Fruit fly (Drosophila melanogaster) whole organism, embryonic: ENCODE data around the gene Rilpl.

ENCODE experiments used
- Ada2b ChIP-seq: fragments of 200-800 bp; sonication (Bioruptor generic); IDR thresholded peaks from 2 replicates; pipeline ENCODE4 v1.3.6; 2022; ENCODE audit warnings: missing biosample characterization, missing genetic modification characterization
- Awh ChIP-seq: fragments of 200-800 bp; sonication (Bioruptor generic); IDR thresholded peaks from 2 replicates; pipeline ENCODE4, ENCODE4 v1.3.6; 2022; ENCODE audit warnings: missing biosample characterization, missing genetic modification characterization
- C15 ChIP-seq: fragments of 200-800 bp; sonication (Bioruptor generic); IDR thresholded peaks from 3 replicates; pipeline ENCODE4 v1.3.6; 2022; ENCODE audit warnings: missing biosample characterization, missing genetic modification characterization
- CG10462 ChIP-seq: fragments of 200-800 bp; sonication (Bioruptor generic); optimal IDR thresholded peaks from 2 replicates; lab custom pipeline; 2016; ENCODE audit warnings: missing biosample characterization, missing genetic modification characterization
- CG11723 ChIP-seq: fragments of 200-800 bp; sonication (Bioruptor generic); optimal IDR thresholded peaks from 2 replicates; lab custom pipeline; 2017; ENCODE audit warnings: missing biosample characterization, mild to moderate bottlenecking, missing genetic modification characterization
- CG12104 ChIP-seq: fragments of 200-800 bp; sonication (Bioruptor generic); optimal IDR thresholded peaks from 3 replicates; lab custom pipeline; 2016; ENCODE audit warnings: missing biosample characterization, missing genetic modification characterization
- CG13287 ChIP-seq: fragments of 200-800 bp; sonication (Bioruptor generic); IDR thresholded peaks from 2 replicates; pipeline ENCODE4 v1.3.6; 2022; ENCODE audit warnings: missing biosample characterization, missing genetic modification characterization; ENCODE audit not compliant: partially characterized antibody
- CG14441 ChIP-seq: fragments of 200-800 bp; sonication (Bioruptor generic); IDR thresholded peaks from 2 replicates; pipeline ENCODE4 v1.3.6; 2022; ENCODE audit warnings: missing biosample characterization, missing genetic modification characterization
- CG17186 ChIP-seq: fragments of 200-800 bp; sonication (Bioruptor generic); optimal IDR thresholded peaks from 3 replicates; lab custom pipeline; 2017; ENCODE audit warnings: missing biosample characterization, missing genetic modification reagents, missing genetic modification characterization
- CG2129 ChIP-seq: fragments of 200-800 bp; sonication (Bioruptor generic); IDR thresholded peaks from 2 replicates; pipeline ENCODE4 v1.3.6; 2022; ENCODE audit warnings: missing biosample characterization, missing genetic modification characterization; ENCODE audit not compliant: partially characterized antibody
- CG2199 ChIP-seq: fragments of 200-800 bp; sonication (Bioruptor generic); IDR thresholded peaks from 3 replicates; pipeline ENCODE4 v1.3.6; 2022; ENCODE audit warnings: missing biosample characterization, missing genetic modification characterization
- CG31388 ChIP-seq: fragments of 200-800 bp; sonication (Bioruptor generic); optimal IDR thresholded peaks from 2 replicates; lab custom pipeline; 2016; ENCODE audit warnings: missing biosample characterization, missing genetic modification characterization
- CG3407 ChIP-seq: fragments of 200-800 bp; sonication (Bioruptor generic); optimal IDR thresholded peaks from 2 replicates; lab custom pipeline; 2018; ENCODE audit warnings: missing biosample characterization, mild to moderate bottlenecking, missing genetic modification characterization
- CG42726 ChIP-seq: fragments of 200-800 bp; sonication (Bioruptor generic); IDR thresholded peaks from 2 replicates; pipeline ENCODE4 v1.3.6; 2022; ENCODE audit warnings: missing biosample characterization, missing genetic modification characterization; ENCODE audit not compliant: partially characterized antibody
- CG4820 ChIP-seq: fragments of 200-800 bp; sonication (Bioruptor generic); optimal IDR thresholded peaks from 3 replicates; lab custom pipeline; 2016; ENCODE audit warnings: missing biosample characterization, missing genetic modification characterization
- CG6254 ChIP-seq: fragments of 200-800 bp; sonication (Bioruptor generic); optimal IDR thresholded peaks from 3 replicates; lab custom pipeline; 2017; ENCODE audit warnings: mild to moderate bottlenecking, missing biosample characterization, missing genetic modification reagents, missing genetic modification characterization
- CG6654 ChIP-seq: fragments of 200-800 bp; sonication (Bioruptor generic); optimal IDR thresholded peaks from 2 replicates; lab custom pipeline; 2017; ENCODE audit warnings: missing biosample characterization, mild to moderate bottlenecking, missing genetic modification characterization
- CG6813 ChIP-seq: fragments of 200-800 bp; sonication (Bioruptor generic); optimal IDR thresholded peaks from 2 replicates; lab custom pipeline; 2017; ENCODE audit warnings: missing biosample characterization, missing genetic modification characterization, mild to moderate bottlenecking, moderate library complexity, missing genetic modification reagents
- CG8478 ChIP-seq: fragments of >200 bp; optimal IDR thresholded peaks from 2 replicates; lab custom pipeline; 2018
- Dll ChIP-seq: fragments of 200-800 bp; sonication (Bioruptor generic); IDR thresholded peaks from 4 replicates; pipeline ENCODE4 v1.3.6; 2022; ENCODE audit warnings: missing biosample characterization, missing genetic modification characterization; ENCODE audit not compliant: partially characterized antibody
- HHEX ChIP-seq: fragments of 200-800 bp; sonication (Bioruptor generic); optimal IDR thresholded peaks from 3 replicates; lab custom pipeline; 2017; ENCODE audit warnings: missing biosample characterization, mild to moderate bottlenecking, missing genetic modification characterization, missing genetic modification reagents
- Hr3 ChIP-seq: fragments of 200-800 bp; sonication (Bioruptor generic); optimal IDR thresholded peaks from 3 replicates; lab custom pipeline; 2016; ENCODE audit warnings: missing biosample characterization, missing genetic modification characterization
- Jarid2 ChIP-seq: fragments of 200-800 bp; sonication (Bioruptor generic); optimal IDR thresholded peaks from 3 replicates; lab custom pipeline; 2017; ENCODE audit warnings: mild to moderate bottlenecking, missing biosample characterization, missing genetic modification reagents, missing genetic modification characterization
- MESR4 ChIP-seq: fragments of 200-800 bp; sonication (Bioruptor generic); optimal IDR thresholded peaks from 2 replicates; lab custom pipeline; 2018; ENCODE audit warnings: missing biosample characterization, mild to moderate bottlenecking, missing genetic modification characterization, moderate library complexity
- Meics ChIP-seq: fragments of 200-800 bp; sonication (Bioruptor generic); optimal IDR thresholded peaks from 2 replicates; lab custom pipeline; 2017; ENCODE audit warnings: missing biosample characterization, mild to moderate bottlenecking, missing genetic modification characterization
- NC2β ChIP-seq: fragments of 200-800 bp; sonication (Bioruptor generic); optimal IDR thresholded peaks from 2 replicates; lab custom pipeline; 2016; ENCODE audit warnings: missing biosample characterization, missing genetic modification characterization
- NfI ChIP-seq: fragments of 200-800 bp; sonication (Bioruptor generic); optimal IDR thresholded peaks from 3 replicates; lab custom pipeline; 2018; ENCODE audit warnings: missing biosample characterization, mild to moderate bottlenecking, missing genetic modification characterization, moderate library complexity
- Opbp ChIP-seq: fragments of 200-800 bp; sonication (Bioruptor generic); IDR thresholded peaks from 3 replicates; pipeline ENCODE4 v1.3.6; 2022; ENCODE audit warnings: missing biosample characterization, missing genetic modification characterization; ENCODE audit not compliant: partially characterized antibody
- Spps ChIP-seq: fragments of 200-800 bp; sonication (Bioruptor generic); optimal IDR thresholded peaks from 2 replicates; lab custom pipeline; 2018; ENCODE audit warnings: missing biosample characterization, mild to moderate bottlenecking, missing genetic modification characterization
- Usf ChIP-seq: fragments of 200-800 bp; sonication (Bioruptor generic); optimal IDR thresholded peaks from 2 replicates; lab custom pipeline; 2017; ENCODE audit warnings: missing genotype, missing biosample characterization, missing genetic modification characterization
- al ChIP-seq: fragments of 200-800 bp; sonication (Bioruptor generic); IDR thresholded peaks from 2 replicates; pipeline ENCODE4 v1.3.6; 2022; ENCODE audit warnings: missing biosample characterization, missing genetic modification characterization
- amos ChIP-seq: fragments of 200-800 bp; sonication (Bioruptor generic); IDR thresholded peaks from 2 replicates; pipeline ENCODE4 v1.3.6; 2022; ENCODE audit warnings: missing biosample characterization, missing genetic modification characterization; ENCODE audit not compliant: partially characterized antibody
- az2 ChIP-seq: fragments of 200-800 bp; sonication (Bioruptor generic); optimal IDR thresholded peaks from 3 replicates; lab custom pipeline; 2016; ENCODE audit warnings: missing biosample characterization, missing genetic modification characterization
- cad ChIP-seq: fragments of >200 bp; optimal IDR thresholded peaks from 2 replicates; lab custom pipeline; 2017; ENCODE audit warnings: missing biosample characterization, missing genetic modification characterization
- caup ChIP-seq: fragments of 200-800 bp; sonication (Bioruptor generic); optimal IDR thresholded peaks from 3 replicates; lab custom pipeline; 2017; ENCODE audit warnings: missing biosample characterization, mild to moderate bottlenecking, missing genetic modification characterization, moderate library complexity; ENCODE audit not compliant: severe bottlenecking
- dati ChIP-seq: fragments of 200-800 bp; sonication (Bioruptor generic); IDR thresholded peaks from 2 replicates; pipeline ENCODE4 v1.3.6; 2022; ENCODE audit warnings: missing biosample characterization, missing genetic modification characterization
- dysf ChIP-seq: fragments of 200-800 bp; sonication (Bioruptor generic); IDR thresholded peaks from 3 replicates; pipeline ENCODE4 v1.3.6; 2022; ENCODE audit warnings: missing biosample characterization, missing genetic modification characterization
- ewg ChIP-seq: fragments of 200-800 bp; sonication (Bioruptor generic); optimal IDR thresholded peaks from 3 replicates; lab custom pipeline; 2017; ENCODE audit warnings: mild to moderate bottlenecking, missing biosample characterization, missing genetic modification reagents, missing genetic modification characterization
- gem ChIP-seq: fragments of 200-800 bp; sonication (Bioruptor generic); optimal IDR thresholded peaks from 2 replicates; lab custom pipeline; 2019; ENCODE audit warnings: missing biosample characterization, mild to moderate bottlenecking, missing genetic modification characterization, moderate library complexity
- grau ChIP-seq: fragments of 200-800 bp; optimal IDR thresholded peaks from 3 replicates; lab custom pipeline; 2019; ENCODE audit warnings: missing biosample characterization, mild to moderate bottlenecking, missing genetic modification characterization, moderate library complexity
- ind ChIP-seq: fragments of 200-800 bp; sonication (Bioruptor generic); optimal IDR thresholded peaks from 3 replicates; lab custom pipeline; 2016; ENCODE audit warnings: missing biosample characterization, missing genetic modification characterization
- knrl ChIP-seq: fragments of 200-800 bp; sonication (Bioruptor generic); IDR thresholded peaks from 3 replicates; pipeline ENCODE4 v1.3.6; 2022; ENCODE audit warnings: missing biosample characterization, missing genetic modification characterization; ENCODE audit not compliant: partially characterized antibody
- lab ChIP-seq: fragments of 200-800 bp; sonication (Bioruptor generic); optimal IDR thresholded peaks from 3 replicates; lab custom pipeline; 2017; ENCODE audit warnings: missing biosample characterization, missing genetic modification characterization, mild to moderate bottlenecking, moderate library complexity, missing genetic modification reagents
- lilli ChIP-seq: fragments of 200-800 bp; sonication (Bioruptor generic); optimal IDR thresholded peaks from 3 replicates; lab custom pipeline; 2016; ENCODE audit warnings: missing biosample characterization, missing genetic modification characterization
- luna ChIP-seq: fragments of 200-800 bp; sonication (Bioruptor generic); optimal IDR thresholded peaks from 2 replicates; lab custom pipeline; 2016; ENCODE audit warnings: missing biosample characterization, missing genetic modification characterization
- otp ChIP-seq: fragments of 200-800 bp; sonication (Bioruptor generic); IDR thresholded peaks from 3 replicates; pipeline ENCODE4, ENCODE4 v1.3.6; 2022; ENCODE audit warnings: missing biosample characterization, missing genetic modification characterization
- sim ChIP-seq: fragments of 200-800 bp; sonication (Bioruptor generic); IDR thresholded peaks from 2 replicates; pipeline ENCODE4 v1.3.6; 2022; ENCODE audit warnings: missing biosample characterization, missing genetic modification characterization
- tap ChIP-seq: fragments of 200-800 bp; optimal IDR thresholded peaks from 3 replicates; lab custom pipeline; 2019; ENCODE audit warnings: missing biosample characterization, mild to moderate bottlenecking, missing genetic modification characterization, moderate library complexity
- unc-4 ChIP-seq: fragments of 200-800 bp; sonication (Bioruptor generic); IDR thresholded peaks from 2 replicates; pipeline ENCODE4 v1.3.6; 2022; ENCODE audit warnings: missing biosample characterization, missing genetic modification characterization; ENCODE audit not compliant: partially characterized antibody

Rilpl gene

dm6 chrX:1353322-1354212 lies 39.3 kb upstream of the Rilpl start, which contains the start of the genes CG12773 and CG11417 (continued):
- TF ChIP-seq Meics (no peak), unc-4 (GFP tag; lab: Robert Waterston, UW) (peak; percentile 77), luna (GFP tag; lab: Kevin White, UChicago) (no peak), grau (tag; lab: Kevin White, UChicago) (no peak), HHEX (GFP tag; lab: Kevin White, UChicago) (no peak), CG6254 (GFP tag; lab: Kevin White, UChicago) (no peak), lab (GFP tag; lab: Kevin White, UChicago) (no peak), al (no peak), CG13287 (GFP tag; lab: Robert Waterston, UW) (peak; percentile 83), CG12104 (GFP tag; lab: Kevin White, UChicago) (no peak), MESR4 (peak; percentile 51), az2 (GFP tag; lab: Kevin White, UChicago) (no peak), Hr3 (GFP tag; lab: Kevin White, UChicago) (no peak), CG42726 (GFP tag; lab: Robert Waterston, UW) (peak; percentile 58; the same call in 1 of the 2 replicates), CG11723 (no peak), caup (no peak), Jarid2 (GFP tag; lab: Kevin White, UChicago) (no peak), otp (GFP tag; lab: Robert Waterston, UW) (no peak), Spps (tag; lab: Kevin White, UChicago) (no peak), dysf (GFP tag; lab: Robert Waterston, UW) (no peak), amos (peak; percentile 83), NfI (GFP tag; lab: Kevin White, UChicago) (no peak), dati (GFP tag; lab: Robert Waterston, UW) (no peak), Ada2b (no peak), Awh (GFP tag; lab: Robert Waterston, UW) (no peak), CG31388 (GFP tag; lab: Kevin White, UChicago) (no peak), Dll (GFP tag; lab: Robert Waterston, UW) (peak; percentile 77), gem (tag; lab: Kevin White, UChicago) (no peak), NC2β (GFP tag; lab: Kevin White, UChicago) (no peak), CG3407 (GFP tag; lab: Kevin White, UChicago) (no peak), lilli (no peak), ind (no peak), CG2199 (GFP tag; lab: Robert Waterston, UW) (no peak), CG17186 (GFP tag; lab: Kevin White, UChicago) (peak; percentile 10), CG6813 (no peak), CG2129 (GFP tag; lab: Robert Waterston, UW) (peak; percentile 49; the same call in 1 of the 2 replicates), tap (no peak), Usf (no peak), CG6654 (GFP tag; lab: Kevin White, UChicago) (no peak), CG10462 (no peak), Opbp (GFP tag; lab: Robert Waterston, UW) (peak; percentile 91), CG14441 (GFP tag; lab: Robert Waterston, UW) (no peak), C15 (GFP tag; lab: Robert Waterston, UW) (no peak), CG8478 (no peak), cad (GFP tag; lab: Kevin White, UChicago) (no peak), CG4820 (GFP tag; lab: Kevin White, UChicago) (no peak), ewg (no peak), sim (GFP tag; lab: Robert Waterston, UW) (no peak), knrl (GFP tag; lab: Robert Waterston, UW) (peak; percentile 66; the same call in 2 of the 3 replicates)
